Worm (Caenorhabditis elegans) whole organism, early embryonic: ENCODE measurements around the gene fmo-2.

Source experiments
- B0310.2 ChIP-seq: sonication (generic microtip); optimal IDR thresholded peaks from 2 replicates; lab custom pipeline; 2016; ENCODE audit warnings: mild to moderate bottlenecking, missing genetic modification characterization, missing compliant biosample characterization
- F13C5.2 ChIP-seq: sonication (generic microtip); optimal IDR thresholded peaks from 2 replicates; lab custom pipeline; 2017; ENCODE audit warnings: mild to moderate bottlenecking, missing genetic modification characterization, inconsistent platforms, missing compliant biosample characterization
- aly-1 ChIP-seq: sonication (generic microtip); optimal IDR thresholded peaks from 2 replicates; lab custom pipeline; 2016; ENCODE audit warnings: missing genetic modification characterization, missing compliant biosample characterization
- ama-1 ChIP-seq: fragments of 150-350 bp; optimal IDR thresholded peaks from 2 replicates; lab custom pipeline; 2014
- ceh-13 ChIP-seq: fragments of 200-800 bp; sonication (Bioruptor generic); optimal IDR thresholded peaks from 2 replicates; lab custom pipeline; 2018; ENCODE audit warnings: mild to moderate bottlenecking, missing genetic modification characterization, missing compliant biosample characterization
- ceh-36 ChIP-seq: sonication (generic microtip); optimal IDR thresholded peaks from 2 replicates; lab custom pipeline; 2016; ENCODE audit warnings: missing genetic modification characterization, inconsistent platforms, missing compliant biosample characterization
- ets-7 ChIP-seq: sonication (generic microtip); optimal IDR thresholded peaks from 2 replicates; lab custom pipeline; 2016; ENCODE audit warnings: missing genotype, missing genetic modification characterization, missing compliant biosample characterization
- flt-1 ChIP-seq: fragments of 200-800 bp; sonication (Bioruptor generic); IDR thresholded peaks from 2 replicates; pipeline ENCODE4 v1.3.6; 2022; ENCODE audit warnings: missing genetic modification characterization, missing compliant biosample characterization
- hmbx-1 ChIP-seq: sonication (generic microtip); optimal IDR thresholded peaks from 2 replicates; lab custom pipeline; 2016; ENCODE audit warnings: mild to moderate bottlenecking, missing genetic modification characterization, missing compliant biosample characterization
- hmg-4 ChIP-seq: fragments of 200-800 bp; sonication (Bioruptor generic); optimal IDR thresholded peaks from 2 replicates; lab custom pipeline; 2018; ENCODE audit warnings: mild to moderate bottlenecking, missing genetic modification characterization, missing compliant biosample characterization
- hnd-1 ChIP-seq: sonication (generic microtip); optimal IDR thresholded peaks from 2 replicates; lab custom pipeline; 2016; ENCODE audit warnings: missing genetic modification characterization, missing compliant biosample characterization
- pes-1 ChIP-seq: fragments of 200-800 bp; sonication (Bioruptor generic); IDR thresholded peaks from 2 replicates; pipeline ENCODE4 v1.3.6; 2022; ENCODE audit warnings: missing genetic modification reagents, missing genetic modification characterization, missing compliant biosample characterization
- scrt-1 ChIP-seq: fragments of 200-800 bp; sonication (Bioruptor generic); IDR thresholded peaks from 2 replicates; pipeline ENCODE4 v1.3.6; 2022; ENCODE audit warnings: missing genetic modification characterization, missing compliant biosample characterization
- sea-1 ChIP-seq: fragments of 200-800 bp; sonication (Bioruptor generic); conservative IDR thresholded peaks from 2 replicates; pipeline ENCODE4 v1.3.6; 2022; ENCODE audit warnings: missing genetic modification characterization, missing compliant biosample characterization
- tbx-11 ChIP-seq: fragments of 200-800 bp; sonication (Bioruptor generic); IDR thresholded peaks from 2 replicates; pipeline ENCODE4 v1.3.6; 2022; ENCODE audit warnings: missing genetic modification characterization, missing compliant biosample characterization
- tbx-37 ChIP-seq: fragments of 200-800 bp; sonication (Bioruptor generic); conservative IDR thresholded peaks from 2 replicates; pipeline ENCODE4 v1.3.6; 2022; ENCODE audit warnings: missing genetic modification reagents, missing genetic modification characterization, missing compliant biosample characterization
- tra-4 ChIP-seq: sonication (generic microtip); optimal IDR thresholded peaks from 2 replicates; lab custom pipeline; 2017; ENCODE audit warnings: missing genetic modification characterization, missing compliant biosample characterization

Gene fmo-2

ce11 chrIV:10699660-10700059, 17.3 kb downstream of the fmo-2 start, which contains the start of gene R102.11:
Gene R102.11 (minus strand): TSS chrIV:10699760.
- TF ChIP-seq tra-4 (no peak), flt-1 (GFP tag; lab: Robert Waterston, UW) (no peak), ceh-13 (GFP tag; lab: Kevin White, UChicago) (no peak), ceh-36 (no peak), ama-1 (no peak), F13C5.2 (no peak), tbx-37 (GFP tag; lab: Robert Waterston, UW) (no peak), ets-7 (no peak), hnd-1 (tag; lab: Kevin White, UChicago) (no peak), sea-1 (GFP tag; lab: Robert Waterston, UW) (no peak), tbx-11 (GFP tag; lab: Robert Waterston, UW) (no peak), scrt-1 (no peak)

ce11 chrIV:10701866-10702458, 19.6 kb downstream of the fmo-2 start:
- no peak for TF ChIP-seq tbx-11 (GFP tag; lab: Robert Waterston, UW)
- no peak for TF ChIP-seq ceh-13 (GFP tag; lab: Kevin White, UChicago)
- no peak for TF ChIP-seq hmbx-1
- no peak for TF ChIP-seq hmg-4
- TF ChIP-seq scrt-1, result no peak
- TF ChIP-seq tbx-37 (GFP tag; lab: Robert Waterston, UW), result no peak
- TF ChIP-seq ama-1, result no peak
- TF ChIP-seq tra-4, result no peak
- TF ChIP-seq F13C5.2, result no peak
- no peak for TF ChIP-seq flt-1 (GFP tag; lab: Robert Waterston, UW)

ce11 chrIV:10705176-10705575, 22.9 kb downstream of the fmo-2 start, which contains the start of gene R102.10:
Gene R102.10 (plus strand): TSS chrIV:10705476.
- no peak for TF ChIP-seq hnd-1 (tag; lab: Kevin White, UChicago)
- no peak for TF ChIP-seq ama-1
- TF ChIP-seq pes-1 (GFP tag; lab: Robert Waterston, UW), result no peak
- no peak for TF ChIP-seq sea-1 (GFP tag; lab: Robert Waterston, UW)
- no peak for TF ChIP-seq aly-1 (tag; lab: Kevin White, UChicago)
- no peak for TF ChIP-seq tra-4
- no peak for TF ChIP-seq B0310.2 (tag; lab: Kevin White, UChicago)
- no peak for TF ChIP-seq flt-1 (GFP tag; lab: Robert Waterston, UW)
- TF ChIP-seq F13C5.2, result no peak

ce11 chrIV:10706090-10706489, 23.8 kb downstream of the fmo-2 start, which contains the start of gene R102.6:
Gene R102.6 (minus strand): TSS chrIV:10706190.
- TF ChIP-seq ceh-36, result no peak

ce11 chrIV:10711729-10712128, 29.4 kb downstream of the fmo-2 start, which contains the start of gene glb-21:
Gene glb-21 (minus strand): TSS chrIV:10711794.
- TF ChIP-seq hmg-4 (no peak), ceh-36 (no peak), F13C5.2 (no peak), B0310.2 (tag; lab: Kevin White, UChicago) (no peak), scrt-1 (no peak), aly-1 (tag; lab: Kevin White, UChicago) (no peak), ets-7 (no peak), tra-4 (no peak), sea-1 (GFP tag; lab: Robert Waterston, UW) (no peak), tbx-11 (GFP tag; lab: Robert Waterston, UW) (no peak), ceh-13 (GFP tag; lab: Kevin White, UChicago) (no peak), hnd-1 (tag; lab: Kevin White, UChicago) (no peak), ama-1 (no peak), hmbx-1 (no peak), pes-1 (GFP tag; lab: Robert Waterston, UW) (no peak), tbx-37 (GFP tag; lab: Robert Waterston, UW) (no peak), flt-1 (GFP tag; lab: Robert Waterston, UW) (no peak)

- TF ChIP-seq flt-1 (GFP tag; lab: Robert Waterston, UW) (no peak), aly-1 (tag; lab: Kevin White, UChicago) (no peak), sea-1 (GFP tag; lab: Robert Waterston, UW) (no peak), ceh-13 (GFP tag; lab: Kevin White, UChicago) (no peak)
Measured at ce11 chrIV:10714594-10714993, 32.3 kb downstream of the fmo-2 start.

- TF ChIP-seq hmg-4, result no peak
- no peak for TF ChIP-seq tra-4
- TF ChIP-seq pes-1 (GFP tag; lab: Robert Waterston, UW), result no peak
- TF ChIP-seq ama-1, result no peak
- TF ChIP-seq aly-1 (tag; lab: Kevin White, UChicago), result no peak
Measured at ce11 chrIV:10716348-10716747, 34.0 kb downstream of the fmo-2 start, which contains the start of gene ncx-3. Gene ncx-3 (plus strand): TSS chrIV:10716648.

ce11 chrIV:10718075-10718474, 35.8 kb downstream of the fmo-2 start:
- no peak for TF ChIP-seq B0310.2 (tag; lab: Kevin White, UChicago)
- no peak for TF ChIP-seq pes-1 (GFP tag; lab: Robert Waterston, UW)
- TF ChIP-seq ceh-13 (GFP tag; lab: Kevin White, UChicago), result no peak
- TF ChIP-seq tra-4, result no peak
- no peak for TF ChIP-seq aly-1 (tag; lab: Kevin White, UChicago)
- TF ChIP-seq ceh-36, result no peak
- TF ChIP-seq hnd-1 (tag; lab: Kevin White, UChicago), result no peak
- no peak for TF ChIP-seq scrt-1
- TF ChIP-seq sea-1 (GFP tag; lab: Robert Waterston, UW), result no peak
- TF ChIP-seq ets-7, result no peak

ce11 chrIV:10718865-10719264, 36.5 kb downstream of the fmo-2 start:
- TF ChIP-seq F13C5.2 (no peak), ceh-13 (GFP tag; lab: Kevin White, UChicago) (no peak), pes-1 (GFP tag; lab: Robert Waterston, UW) (no peak), hmbx-1 (no peak), B0310.2 (tag; lab: Kevin White, UChicago) (no peak), ceh-36 (no peak), ets-7 (no peak), sea-1 (GFP tag; lab: Robert Waterston, UW) (no peak), scrt-1 (no peak), ama-1 (no peak), aly-1 (tag; lab: Kevin White, UChicago) (no peak), tra-4 (no peak), tbx-37 (GFP tag; lab: Robert Waterston, UW) (no peak), hnd-1 (tag; lab: Kevin White, UChicago) (no peak), hmg-4 (no peak), tbx-11 (GFP tag; lab: Robert Waterston, UW) (no peak), flt-1 (GFP tag; lab: Robert Waterston, UW) (no peak)
